Fruit fly (Drosophila melanogaster) whole organism, prepupa: ENCODE measurements around the gene Shmt.

Source experiments
- Blimp-1 ChIP-seq: fragments of 200-800 bp; sonication (Bioruptor generic); optimal IDR thresholded peaks from 3 replicates; lab custom pipeline; 2017; ENCODE audit warnings: missing biosample characterization, missing genetic modification characterization, mild to moderate bottlenecking, moderate library complexity, missing genetic modification reagents
- CG10669 ChIP-seq: fragments of 200-800 bp; sonication (Bioruptor generic); optimal IDR thresholded peaks from 3 replicates; lab custom pipeline; 2018; ENCODE audit warnings: missing biosample characterization, mild to moderate bottlenecking, missing genetic modification characterization, moderate library complexity
- CG11762 ChIP-seq: fragments of 200-800 bp; sonication (Bioruptor generic); optimal IDR thresholded peaks from 3 replicates; lab custom pipeline; 2016; ENCODE audit warnings: missing biosample characterization, missing genetic modification characterization; ENCODE audit not compliant: insufficient read depth
- CG15336 ChIP-seq: fragments of 200-800 bp; sonication (Bioruptor generic); IDR thresholded peaks from 2 replicates; pipeline ENCODE4 v1.3.6; 2022; ENCODE audit warnings: missing biosample characterization, missing genetic modification characterization
- CG1621 ChIP-seq: fragments of 200-800 bp; sonication (Bioruptor generic); optimal IDR thresholded peaks from 3 replicates; lab custom pipeline; 2018; ENCODE audit warnings: missing biosample characterization, mild to moderate bottlenecking, missing genetic modification characterization
- CG16779 ChIP-seq: fragments of 200-800 bp; sonication (Bioruptor generic); optimal IDR thresholded peaks from 3 replicates; lab custom pipeline; 2017; ENCODE audit warnings: missing biosample characterization, mild to moderate bottlenecking, missing genetic modification characterization
- CG31627 ChIP-seq: fragments of 200-800 bp; sonication (Bioruptor generic); optimal IDR thresholded peaks from 3 replicates; lab custom pipeline; 2016; ENCODE audit warnings: missing biosample characterization, missing genetic modification characterization
- CG32006 ChIP-seq: fragments of 200-800 bp; sonication (Bioruptor generic); optimal IDR thresholded peaks from 3 replicates; lab custom pipeline; 2017; ENCODE audit warnings: missing biosample characterization, mild to moderate bottlenecking, missing genetic modification characterization
- CG34406 ChIP-seq: fragments of 200-800 bp; sonication (Bioruptor generic); optimal IDR thresholded peaks from 3 replicates; lab custom pipeline; 2016; ENCODE audit warnings: missing biosample characterization, missing genetic modification characterization
- CG3919 ChIP-seq: fragments of 200-800 bp; sonication (Bioruptor generic); optimal IDR thresholded peaks from 3 replicates; lab custom pipeline; 2016; ENCODE audit warnings: missing biosample characterization, missing genetic modification characterization
- CG6792 ChIP-seq: fragments of 200-800 bp; sonication (Bioruptor generic); optimal IDR thresholded peaks from 3 replicates; lab custom pipeline; 2016; ENCODE audit warnings: missing biosample characterization, missing genetic modification characterization
- CG6808 ChIP-seq: fragments of 200-800 bp; sonication (Bioruptor generic); optimal IDR thresholded peaks from 3 replicates; lab custom pipeline; 2017; ENCODE audit warnings: missing biosample characterization, missing genetic modification characterization, mild to moderate bottlenecking, moderate library complexity, missing genetic modification reagents
- CG6854 ChIP-seq: fragments of 200-800 bp; sonication (Bioruptor generic); optimal IDR thresholded peaks from 2 replicates; lab custom pipeline; 2017; ENCODE audit warnings: missing biosample characterization, mild to moderate bottlenecking, missing genetic modification characterization
- CG8119 ChIP-seq: fragments of 200-800 bp; sonication (Bioruptor generic); IDR thresholded peaks from 3 replicates; pipeline ENCODE4 v1.3.6; 2022; ENCODE audit warnings: missing biosample characterization, missing genetic modification characterization
- CG8319 ChIP-seq: fragments of 200-800 bp; sonication (Bioruptor generic); optimal IDR thresholded peaks from 3 replicates; lab custom pipeline; 2016; ENCODE audit warnings: missing biosample characterization, missing genetic modification characterization
- CG8632 ChIP-seq: fragments of 200-800 bp; sonication (Bioruptor generic); optimal IDR thresholded peaks from 3 replicates; lab custom pipeline; 2016; ENCODE audit warnings: missing biosample characterization, missing genetic modification characterization
- CG9139 ChIP-seq: fragments of 200-800 bp; sonication (Bioruptor generic); optimal IDR thresholded peaks from 3 replicates; lab custom pipeline; 2017; ENCODE audit warnings: missing biosample characterization, mild to moderate bottlenecking, missing genetic modification characterization
- Eip75B ChIP-seq: fragments of 200-800 bp; sonication (Bioruptor generic); optimal IDR thresholded peaks from 3 replicates; lab custom pipeline; 2016; ENCODE audit warnings: missing biosample characterization, missing genetic modification characterization
- Eip78C ChIP-seq: fragments of 200-800 bp; sonication (Bioruptor generic); peaks from one replicate; lab custom pipeline; 2016; ENCODE audit warnings: missing biosample characterization, missing genetic modification characterization
- Eip93F ChIP-seq: fragments of 200-800 bp; sonication (Bioruptor generic); optimal IDR thresholded peaks from 2 replicates; lab custom pipeline; 2016; ENCODE audit warnings: missing biosample characterization, mild to moderate bottlenecking, missing genetic modification characterization
- Ets96B ChIP-seq: fragments of 200-800 bp; optimal IDR thresholded peaks from 2 replicates; lab custom pipeline; 2019; ENCODE audit warnings: missing biosample characterization, mild to moderate bottlenecking, missing genetic modification characterization, moderate library complexity
- Gug ChIP-seq: fragments of 200-800 bp; sonication (Bioruptor generic); IDR thresholded peaks from 2 replicates; pipeline ENCODE4 v1.3.6; 2022; ENCODE audit warnings: missing biosample characterization, missing genetic modification characterization
- Hr39 ChIP-seq: fragments of 200-800 bp; sonication (Bioruptor generic); optimal IDR thresholded peaks from 2 replicates; lab custom pipeline; 2016; ENCODE audit warnings: missing biosample characterization, missing genetic modification characterization
- Lpt ChIP-seq: fragments of 200-800 bp; sonication (Bioruptor generic); optimal IDR thresholded peaks from 3 replicates; lab custom pipeline; 2016; ENCODE audit warnings: missing biosample characterization, missing genetic modification characterization
- Met ChIP-seq: fragments of 200-800 bp; sonication (Bioruptor generic); optimal IDR thresholded peaks from 3 replicates; lab custom pipeline; 2016; ENCODE audit warnings: missing biosample characterization, missing genetic modification characterization
- OdsH ChIP-seq: fragments of 200-800 bp; sonication (Bioruptor generic); optimal IDR thresholded peaks from 3 replicates; lab custom pipeline; 2016; ENCODE audit warnings: missing biosample characterization, missing genetic modification characterization
- Smox ChIP-seq: fragments of 200-800 bp; sonication (Bioruptor generic); optimal IDR thresholded peaks from 3 replicates; lab custom pipeline; 2016; ENCODE audit warnings: missing biosample characterization, missing genetic modification characterization
- Sox102F ChIP-seq: fragments of 200-800 bp; sonication (Bioruptor generic); optimal IDR thresholded peaks from 2 replicates; lab custom pipeline; 2016; ENCODE audit warnings: missing biosample characterization, mild to moderate bottlenecking, missing genetic modification characterization
- Sox14 ChIP-seq: fragments of 200-800 bp; sonication (Bioruptor generic); optimal IDR thresholded peaks from 3 replicates; lab custom pipeline; 2016; ENCODE audit warnings: missing biosample characterization, missing genetic modification characterization
- Sox15 ChIP-seq: fragments of 200-800 bp; sonication (Bioruptor generic); optimal IDR thresholded peaks from 3 replicates; lab custom pipeline; 2016; ENCODE audit warnings: missing biosample characterization, missing genetic modification characterization
- achi ChIP-seq: fragments of 200-800 bp; sonication (Bioruptor generic); optimal IDR thresholded peaks from 3 replicates; lab custom pipeline; 2016; ENCODE audit warnings: missing biosample characterization, missing genetic modification characterization
- acj6 ChIP-seq: fragments of 200-800 bp; sonication (Bioruptor generic); optimal IDR thresholded peaks from 3 replicates; lab custom pipeline; 2016; ENCODE audit warnings: missing biosample characterization, missing genetic modification characterization
- cyc ChIP-seq: fragments of 200-800 bp; sonication (Bioruptor generic); optimal IDR thresholded peaks from 3 replicates; lab custom pipeline; 2016; ENCODE audit warnings: missing biosample characterization, missing genetic modification characterization
- dac ChIP-seq: fragments of 200-800 bp; sonication (Bioruptor generic); optimal IDR thresholded peaks from 2 replicates; lab custom pipeline; 2017; ENCODE audit warnings: missing biosample characterization, mild to moderate bottlenecking, missing genetic modification characterization
- esn ChIP-seq: fragments of 200-800 bp; sonication (Bioruptor generic); optimal IDR thresholded peaks from 2 replicates; lab custom pipeline; 2016; ENCODE audit warnings: missing biosample characterization, mild to moderate bottlenecking, missing genetic modification characterization, moderate library complexity
- fd59A ChIP-seq: fragments of 200-800 bp; sonication (Bioruptor generic); optimal IDR thresholded peaks from 2 replicates; lab custom pipeline; 2017; ENCODE audit warnings: missing biosample characterization, mild to moderate bottlenecking, missing genetic modification characterization, missing genetic modification reagents
- fkh ChIP-seq: fragments of 200-800 bp; sonication (Bioruptor generic); optimal IDR thresholded peaks from 3 replicates; lab custom pipeline; 2017; ENCODE audit warnings: missing biosample characterization, mild to moderate bottlenecking, missing genetic modification characterization, moderate library complexity
- lz ChIP-seq: fragments of 200-800 bp; sonication (Bioruptor generic); optimal IDR thresholded peaks from 3 replicates; lab custom pipeline; 2016; ENCODE audit warnings: missing biosample characterization, missing genetic modification characterization
- net ChIP-seq: fragments of 200-800 bp; sonication (Bioruptor generic); optimal IDR thresholded peaks from 3 replicates; lab custom pipeline; 2016; ENCODE audit warnings: missing biosample characterization, missing genetic modification characterization
- pdm3 ChIP-seq: fragments of 200-800 bp; sonication (Bioruptor generic); optimal IDR thresholded peaks from 3 replicates; lab custom pipeline; 2016; ENCODE audit warnings: missing biosample characterization, missing genetic modification characterization
- salr ChIP-seq, 2 experiments: fragments of 200-800 bp; sonication (Bioruptor generic); optimal IDR thresholded peaks; 3 replicates each; lab custom pipeline; 2016 to 2018; ENCODE audit warnings: missing biosample characterization in 2 of 2, missing genetic modification characterization in 2 of 2, mild to moderate bottlenecking in 1 of 2
- spab ChIP-seq: fragments of 200-800 bp; sonication (Bioruptor generic); optimal IDR thresholded peaks from 2 replicates; lab custom pipeline; 2017; ENCODE audit warnings: missing biosample characterization, mild to moderate bottlenecking, missing genetic modification characterization, missing genetic modification reagents
- ss ChIP-seq, 2 experiments: fragments of 200-800 bp; sonication (Bioruptor generic); optimal IDR thresholded peaks; 2 replicates in 1 of 2; 3 replicates in 1 of 2; lab custom pipeline; 2017 to 2018; ENCODE audit warnings: mild to moderate bottlenecking in 2 of 2, missing biosample characterization in 2 of 2, missing genetic modification characterization in 2 of 2, moderate library complexity in 1 of 2
- vri ChIP-seq: fragments of 200-800 bp; sonication (Bioruptor generic); optimal IDR thresholded peaks from 3 replicates; lab custom pipeline; 2016; ENCODE audit warnings: missing biosample characterization, mild to moderate bottlenecking, missing genetic modification characterization

Shmt gene

dm6 chrX:5886764-5887555 lies 29.6 kb downstream of the Shmt start (continued):
- peak; percentile 89 for TF ChIP-seq Sox14 (GFP tag; lab: Kevin White, UChicago)
- peak; percentile 83 for TF ChIP-seq CG1621 (tag; lab: Kevin White, UChicago)
- TF ChIP-seq CG15336 (GFP tag; lab: Robert Waterston, UW), result peak; percentile 51; the same call in 1 of the 2 replicates
- peak; percentile 88 for TF ChIP-seq Smox (GFP tag; lab: Kevin White, UChicago)
- peak; percentile 60 for TF ChIP-seq CG9139
- TF ChIP-seq OdsH, result peak; percentile 82
- TF ChIP-seq Eip93F (GFP tag; lab: Kevin White, UChicago), result peak; percentile 42
- peak; percentile 75 for TF ChIP-seq fd59A (GFP tag; lab: Kevin White, UChicago)
- TF ChIP-seq CG32006, result peak; percentile 69
- peak; percentile 90 for TF ChIP-seq CG31627 (GFP tag; lab: Kevin White, UChicago)

- TF ChIP-seq Eip75B (GFP tag; lab: Kevin White, UChicago), result no peak
- no peak for TF ChIP-seq lz (GFP tag; lab: Kevin White, UChicago)
- TF ChIP-seq CG6808, result no peak
- peak; percentile 8 for TF ChIP-seq CG10669 (GFP tag; lab: Kevin White, UChicago)
- TF ChIP-seq Ets96B (tag; lab: Kevin White, UChicago), result peak; percentile 24
- TF ChIP-seq Sox15, result no peak
- TF ChIP-seq cyc (GFP tag; lab: Kevin White, UChicago), result no peak
- no peak for TF ChIP-seq Sox14 (GFP tag; lab: Kevin White, UChicago)
- no peak for TF ChIP-seq CG31627 (GFP tag; lab: Kevin White, UChicago)
- no peak for TF ChIP-seq Blimp-1 (GFP tag; lab: Kevin White, UChicago)
- TF ChIP-seq Met (GFP tag; lab: Kevin White, UChicago), result peak; percentile 14
- TF ChIP-seq salr (GFP tag; optimal IDR thresholded peaks at IDR 0.05; lab: Kevin White, UChicago), result no peak
- TF ChIP-seq dac, result no peak
- TF ChIP-seq CG9139, result no peak
- TF ChIP-seq ss (GFP tag; optimal IDR thresholded peaks at IDR 0.05; lab: Kevin White, UChicago), result peak in 1 of 2 experiments; percentile 23
- TF ChIP-seq fkh (GFP tag; lab: Kevin White, UChicago), result no peak
- peak; percentile 21 for TF ChIP-seq pdm3
- TF ChIP-seq esn (GFP tag; lab: Kevin White, UChicago), result no peak
- no peak for TF ChIP-seq CG15336 (GFP tag; lab: Robert Waterston, UW)
- TF ChIP-seq CG8319 (GFP tag; lab: Kevin White, UChicago), result no peak
- peak; percentile 51 for TF ChIP-seq Eip78C (GFP tag; lab: Kevin White, UChicago)
- no peak for TF ChIP-seq achi (GFP tag; lab: Kevin White, UChicago)
Measured at dm6 chrX:5885973-5886372, 30.6 kb downstream of the Shmt start.

dm6 chrX:5885521-5885920 lies 31.1 kb downstream of the Shmt start:
- TF ChIP-seq Met (GFP tag; lab: Kevin White, UChicago), result no peak
- TF ChIP-seq CG8119 (GFP tag; lab: Robert Waterston, UW), result no peak
- TF ChIP-seq esn (GFP tag; lab: Kevin White, UChicago), result no peak
- TF ChIP-seq fd59A (GFP tag; lab: Kevin White, UChicago), result no peak
- TF ChIP-seq CG11762 (GFP tag; lab: Kevin White, UChicago), result no peak
- no peak for TF ChIP-seq spab
- no peak for TF ChIP-seq CG34406
- TF ChIP-seq CG16779, result no peak
- TF ChIP-seq dac, result no peak
- TF ChIP-seq Hr39, result no peak
- TF ChIP-seq Eip75B (GFP tag; lab: Kevin White, UChicago), result no peak

dm6 chrX:5884887-5885286 lies 31.7 kb downstream of the Shmt start:
- TF ChIP-seq CG6792 (GFP tag; lab: Kevin White, UChicago) (no peak), net (GFP tag; lab: Kevin White, UChicago) (no peak), CG8319 (GFP tag; lab: Kevin White, UChicago) (no peak), CG10669 (GFP tag; lab: Kevin White, UChicago) (no peak), CG8119 (GFP tag; lab: Robert Waterston, UW) (no peak), CG8632 (GFP tag; lab: Kevin White, UChicago) (no peak), Sox102F (GFP tag; lab: Kevin White, UChicago) (no peak), CG3919 (GFP tag; lab: Kevin White, UChicago) (no peak), CG6854 (GFP tag; lab: Kevin White, UChicago) (no peak), Sox14 (GFP tag; lab: Kevin White, UChicago) (no peak), CG9139 (no peak), acj6 (GFP tag; lab: Kevin White, UChicago) (no peak), vri (GFP tag; lab: Kevin White, UChicago) (no peak), Gug (GFP tag; lab: Robert Waterston, UW) (no peak), Lpt (GFP tag; lab: Kevin White, UChicago) (no peak)
